Worm (Caenorhabditis elegans) whole organism, mixed stage, embryonic: ENCODE data around the gene F21E9.2.

ENCODE experiments used
- M03D4.4 ChIP-seq: sonication (generic microtip); optimal IDR thresholded peaks from 2 replicates; lab custom pipeline; 2017; ENCODE audit warnings: mild to moderate bottlenecking, missing genetic modification characterization, missing compliant biosample characterization
- bed-3 ChIP-seq: fragments of 200-800 bp; sonication (Bioruptor generic); optimal IDR thresholded peaks from 3 replicates; lab custom pipeline; 2018; ENCODE audit warnings: mild to moderate bottlenecking, missing genetic modification characterization, moderate library complexity, missing compliant biosample characterization
- blmp-1 ChIP-seq: fragments of 150-350 bp; optimal IDR thresholded peaks from 2 replicates; lab custom pipeline; 2014; ENCODE audit warnings: missing biosample characterization, missing genetic modification characterization
- ceh-39 ChIP-seq: fragments of 150-350 bp; optimal IDR thresholded peaks from 2 replicates; lab custom pipeline; 2014; ENCODE audit warnings: missing biosample characterization, missing genetic modification characterization
- ceh-43 ChIP-seq: fragments of 200-800 bp; sonication (Bioruptor generic); optimal IDR thresholded peaks from 2 replicates; lab custom pipeline; 2018; ENCODE audit warnings: mild to moderate bottlenecking, missing genetic modification characterization, moderate library complexity, missing compliant biosample characterization
- ceh-83 ChIP-seq: fragments of 200-800 bp; sonication (Bioruptor generic); optimal IDR thresholded peaks from 2 replicates; lab custom pipeline; 2018; ENCODE audit warnings: mild to moderate bottlenecking, missing genetic modification characterization, missing compliant biosample characterization
- ces-1 ChIP-seq: fragments of 150-350 bp; optimal IDR thresholded peaks from 2 replicates; lab custom pipeline; 2014; ENCODE audit warnings: missing biosample characterization, missing genetic modification reagents, missing genetic modification characterization
- cnd-1 ChIP-seq: fragments of 200-800 bp; sonication (Bioruptor generic); optimal IDR thresholded peaks from 2 replicates; lab custom pipeline; 2018; ENCODE audit warnings: mild to moderate bottlenecking, missing genetic modification characterization, missing compliant biosample characterization
- drap-1 ChIP-seq: fragments of 200-800 bp; sonication (Bioruptor generic); optimal IDR thresholded peaks from 3 replicates; lab custom pipeline; 2018; ENCODE audit warnings: mild to moderate bottlenecking, missing genetic modification characterization, missing compliant biosample characterization
- elt-1 ChIP-seq: sonication (generic microtip); optimal IDR thresholded peaks from 2 replicates; lab custom pipeline; 2017; ENCODE audit warnings: missing genetic modification characterization, mild to moderate bottlenecking, missing compliant biosample characterization, antibody characterized with exemption, moderate library complexity, borderline replicate concordance; ENCODE audit not compliant: insufficient read depth
- elt-3 ChIP-seq: fragments of 150-350 bp; optimal IDR thresholded peaks from 2 replicates; lab custom pipeline; 2014; ENCODE audit warnings: missing biosample characterization, missing genetic modification characterization
- flh-1 ChIP-seq: fragments of 200-800 bp; sonication (Bioruptor generic); optimal IDR thresholded peaks from 2 replicates; lab custom pipeline; 2018; ENCODE audit warnings: mild to moderate bottlenecking, missing genetic modification characterization, moderate library complexity, missing compliant biosample characterization
- ham-2 ChIP-seq: fragments of 200-800 bp; sonication (Bioruptor generic); optimal IDR thresholded peaks from 2 replicates; lab custom pipeline; 2018; ENCODE audit warnings: mild to moderate bottlenecking, missing genetic modification characterization, missing compliant biosample characterization
- hlh-1 ChIP-seq: fragments of 150-350 bp; optimal IDR thresholded peaks from 2 replicates; lab custom pipeline; 2014; ENCODE audit warnings: missing biosample characterization, missing genetic modification reagents, missing genetic modification characterization
- lin-13 ChIP-seq: fragments of 150-350 bp; optimal IDR thresholded peaks from 2 replicates; lab custom pipeline; 2014; ENCODE audit warnings: missing biosample characterization, missing genetic modification characterization
- lin-32 ChIP-seq: fragments of 200-800 bp; sonication (Bioruptor generic); optimal IDR thresholded peaks from 2 replicates; lab custom pipeline; 2018; ENCODE audit warnings: mild to moderate bottlenecking, missing genetic modification characterization, missing compliant biosample characterization
- lsy-2 ChIP-seq: fragments of 150-350 bp; optimal IDR thresholded peaks from 2 replicates; lab custom pipeline; 2014; ENCODE audit warnings: missing biosample characterization, missing genetic modification characterization
- mab-5 ChIP-seq: fragments of 150-350 bp; optimal IDR thresholded peaks from 2 replicates; lab custom pipeline; 2014; ENCODE audit warnings: missing biosample characterization, missing genetic modification characterization
- mep-1 ChIP-seq: fragments of 150-350 bp; optimal IDR thresholded peaks from 2 replicates; lab custom pipeline; 2017; ENCODE audit warnings: missing biosample characterization, missing genetic modification reagents, missing genetic modification characterization, inconsistent platforms
- mls-2 ChIP-seq: sonication (generic microtip); optimal IDR thresholded peaks from 2 replicates; lab custom pipeline; 2016; ENCODE audit warnings: mild to moderate bottlenecking, missing genetic modification characterization, moderate library complexity, missing compliant biosample characterization
- nhr-12 ChIP-seq: fragments of 150-350 bp; optimal IDR thresholded peaks from 2 replicates; lab custom pipeline; 2014; ENCODE audit warnings: missing biosample characterization, missing genetic modification characterization
- nhr-2 ChIP-seq: fragments of 150-350 bp; optimal IDR thresholded peaks from 2 replicates; lab custom pipeline; 2014; ENCODE audit warnings: missing biosample characterization, missing genetic modification characterization
- nhr-237 ChIP-seq: fragments of 150-350 bp; optimal IDR thresholded peaks from 2 replicates; lab custom pipeline; 2014; ENCODE audit warnings: missing biosample characterization, missing genetic modification characterization
- nhr-28 ChIP-seq: fragments of 150-350 bp; optimal IDR thresholded peaks from 2 replicates; lab custom pipeline; 2014; ENCODE audit warnings: missing biosample characterization, missing genetic modification characterization
- nhr-76 ChIP-seq: sonication (generic microtip); optimal IDR thresholded peaks from 2 replicates; lab custom pipeline; 2017; ENCODE audit warnings: missing biosample characterization, missing genetic modification characterization
- pha-4 ChIP-seq: fragments of 150-350 bp; optimal IDR thresholded peaks from 2 replicates; lab custom pipeline; 2018; ENCODE audit warnings: missing biosample characterization, missing genetic modification reagents, missing genetic modification characterization
- sem-2 ChIP-seq: fragments of 200-800 bp; sonication (Bioruptor generic); optimal IDR thresholded peaks from 2 replicates; lab custom pipeline; 2018; ENCODE audit warnings: mild to moderate bottlenecking, missing genetic modification characterization, missing compliant biosample characterization
- snpc-4 ChIP-seq: fragments of 150-350 bp; optimal IDR thresholded peaks from 2 replicates; lab custom pipeline; 2014; ENCODE audit warnings: missing biosample characterization, missing genetic modification characterization
- sptf-1 ChIP-seq: sonication (generic microtip); optimal IDR thresholded peaks from 2 replicates; lab custom pipeline; 2017; ENCODE audit warnings: mild to moderate bottlenecking, missing genetic modification characterization, moderate library complexity, missing compliant biosample characterization
- tbx-8 ChIP-seq: fragments of 200-800 bp; sonication (Bioruptor generic); optimal IDR thresholded peaks from 2 replicates; lab custom pipeline; 2018; ENCODE audit warnings: mild to moderate bottlenecking, missing genetic modification characterization, moderate library complexity, missing compliant biosample characterization
- unc-120 ChIP-seq: sonication (generic microtip); optimal IDR thresholded peaks from 2 replicates; lab custom pipeline; 2017; ENCODE audit warnings: missing genetic modification characterization, missing compliant biosample characterization; ENCODE audit not compliant: poor library complexity, severe bottlenecking
- unc-39 ChIP-seq: fragments of 150-350 bp; optimal IDR thresholded peaks from 2 replicates; lab custom pipeline; 2014; ENCODE audit warnings: missing biosample characterization, missing genetic modification characterization
- unc-62 ChIP-seq: fragments of 150-350 bp; optimal IDR thresholded peaks from 2 replicates; lab custom pipeline; 2014; ENCODE audit warnings: missing biosample characterization, missing genetic modification reagents, missing genetic modification characterization
- zip-8 ChIP-seq: fragments of 150-350 bp; optimal IDR thresholded peaks from 2 replicates; lab custom pipeline; 2014; ENCODE audit warnings: missing biosample characterization, missing genetic modification characterization
- ztf-11 ChIP-seq: fragments of 150-350 bp; optimal IDR thresholded peaks from 2 replicates; lab custom pipeline; 2014; ENCODE audit warnings: missing biosample characterization, missing genetic modification characterization

The F21E9.2 gene

ce11 chrX:1329847-1330246 lies at the start of gene F21E9.2:
F21E9.2 (minus strand) TSS chrX:1329947.
- TF ChIP-seq sem-2 (no peak), tbx-8 (GFP tag; lab: Kevin White, UChicago) (no peak), flh-1 (GFP tag; lab: Kevin White, UChicago) (no peak), unc-120 (tag; lab: Kevin White, UChicago) (no peak), sptf-1 (tag; lab: Kevin White, UChicago) (no peak), unc-39 (no peak), cnd-1 (tag; lab: Kevin White, UChicago) (no peak), M03D4.4 (tag; lab: Kevin White, UChicago) (no peak), nhr-12 (tag; lab: Kevin White, UChicago) (no peak), lsy-2 (no peak), bed-3 (GFP tag; lab: Kevin White, UChicago) (no peak)
- TF ChIP-seq, all 35 proteins: peak for 0

ce11 chrX:1379391-1379790 lies 49.6 kb upstream of the F21E9.2 start:
- TF ChIP-seq ham-2 (GFP tag; lab: Kevin White, UChicago) (peak; percentile 80), lin-13 (tag; lab: Kevin White, UChicago) (peak; percentile 14), zip-8 (tag; lab: Kevin White, UChicago) (no peak), nhr-12 (tag; lab: Kevin White, UChicago) (no peak), pha-4 (peak; percentile 36), snpc-4 (tag; lab: Kevin White, UChicago) (no peak), nhr-76 (peak; percentile 42), ztf-11 (tag; lab: Kevin White, UChicago) (peak; percentile 14), cnd-1 (tag; lab: Kevin White, UChicago) (peak; percentile 92), nhr-28 (tag; lab: Kevin White, UChicago) (no peak), nhr-237 (tag; lab: Kevin White, UChicago) (peak; percentile 26), tbx-8 (GFP tag; lab: Kevin White, UChicago) (peak; percentile 67), nhr-2 (tag; lab: Kevin White, UChicago) (no peak), sem-2 (peak; percentile 81), ceh-83 (peak; percentile 89), hlh-1 (tag; lab: Kevin White, UChicago) (peak; percentile 55), sptf-1 (tag; lab: Kevin White, UChicago) (peak; percentile 94), flh-1 (GFP tag; lab: Kevin White, UChicago) (peak; percentile 75), ceh-43 (GFP tag; lab: Kevin White, UChicago) (peak; percentile 80), ces-1 (GFP tag; lab: Kevin White, UChicago) (no peak), M03D4.4 (tag; lab: Kevin White, UChicago) (peak; percentile 85), ceh-39 (tag; lab: Kevin White, UChicago) (peak; percentile 4), unc-62 (peak; percentile 48), elt-3 (tag; lab: Kevin White, UChicago) (peak; percentile 24), mep-1 (tag; lab: Kevin White, UChicago) (no peak), bed-3 (GFP tag; lab: Kevin White, UChicago) (peak; percentile 78), unc-120 (tag; lab: Kevin White, UChicago) (peak; percentile 85), mab-5 (tag; lab: Kevin White, UChicago) (no peak), mls-2 (tag; lab: Kevin White, UChicago) (peak; percentile 92), drap-1 (GFP tag; lab: Kevin White, UChicago) (peak; percentile 94), elt-1 (no peak), lsy-2 (peak; percentile 6), unc-39 (peak; percentile 14), lin-32 (peak; percentile 89), blmp-1 (tag; lab: Kevin White, UChicago) (no peak)

ce11 chrX:1372464-1372863 lies 42.7 kb upstream of the F21E9.2 start:
- TF ChIP-seq elt-1: no peak
- no peak for TF ChIP-seq M03D4.4 (tag; lab: Kevin White, UChicago)
- no peak for TF ChIP-seq ceh-39 (tag; lab: Kevin White, UChicago)
- TF ChIP-seq flh-1 (GFP tag; lab: Kevin White, UChicago): no peak
- TF ChIP-seq snpc-4 (tag; lab: Kevin White, UChicago): no peak
- TF ChIP-seq mls-2 (tag; lab: Kevin White, UChicago): no peak
- TF ChIP-seq ham-2 (GFP tag; lab: Kevin White, UChicago): no peak
- no peak for TF ChIP-seq ztf-11 (tag; lab: Kevin White, UChicago)
- no peak for TF ChIP-seq hlh-1 (tag; lab: Kevin White, UChicago)
- no peak for TF ChIP-seq pha-4
- no peak for TF ChIP-seq sptf-1 (tag; lab: Kevin White, UChicago)
- TF ChIP-seq ces-1 (GFP tag; lab: Kevin White, UChicago): no peak
- TF ChIP-seq nhr-12 (tag; lab: Kevin White, UChicago): no peak
- TF ChIP-seq tbx-8 (GFP tag; lab: Kevin White, UChicago): no peak
- no peak for TF ChIP-seq lsy-2
- TF ChIP-seq drap-1 (GFP tag; lab: Kevin White, UChicago): no peak
- TF ChIP-seq mab-5 (tag; lab: Kevin White, UChicago): no peak
- no peak for TF ChIP-seq nhr-237 (tag; lab: Kevin White, UChicago)
